Worm (Caenorhabditis elegans): ENCODE data around the gene his-35.

ce11 chrV:9541506-9541905 is 3.6 kb downstream of the his-35 start, which contains the start of gene C50F4.16:
- TF ChIP-seq hif-1 (tag; optimal IDR thresholded peaks at IDR 0.05) (no peak), unc-130 (GFP tag; optimal IDR thresholded peaks at IDR 0.05) (no peak), nhr-11 (tag; optimal IDR thresholded peaks at IDR 0.05) (no peak), mep-1 (tag; optimal IDR thresholded peaks at IDR 0.05) (no peak), nhr-42 (GFP tag; IDR thresholded peaks at IDR 0.05) (no peak)

Measured in whole organism, L4 larva.